Fruit fly (Drosophila melanogaster) whole organism, embryonic: ENCODE results near the gene CG2124.

Experiments
- Atf-2 ChIP-seq: fragments of 200-800 bp; sonication (Bioruptor generic); optimal IDR thresholded peaks from 2 replicates; lab custom pipeline; 2016; ENCODE audit warnings: missing biosample characterization, missing genetic modification characterization
- Atf3 ChIP-seq: fragments of 200-800 bp; sonication (Bioruptor generic); optimal IDR thresholded peaks from 3 replicates; lab custom pipeline; 2016; ENCODE audit warnings: missing biosample characterization, missing genetic modification characterization
- CG10209 ChIP-seq: fragments of 200-800 bp; sonication (Bioruptor generic); optimal IDR thresholded peaks from 3 replicates; lab custom pipeline; 2017; ENCODE audit warnings: missing biosample characterization, mild to moderate bottlenecking, missing genetic modification characterization, missing genetic modification reagents
- CG11093 ChIP-seq: fragments of 200-800 bp; sonication (Bioruptor generic); IDR thresholded peaks from 3 replicates; pipeline ENCODE4 v1.3.6; 2022; ENCODE audit warnings: missing biosample characterization, missing genetic modification characterization
- CG11560 ChIP-seq: fragments of 200-800 bp; sonication (Bioruptor generic); IDR thresholded peaks from 3 replicates; pipeline ENCODE4 v1.3.6; 2022; ENCODE audit warnings: missing biosample characterization, missing genetic modification characterization
- CG13775 ChIP-seq: fragments of 200-800 bp; sonication (Bioruptor generic); optimal IDR thresholded peaks from 3 replicates; lab custom pipeline; 2017; ENCODE audit warnings: missing biosample characterization, mild to moderate bottlenecking, missing genetic modification characterization
- CG14441 ChIP-seq: fragments of 200-800 bp; sonication (Bioruptor generic); IDR thresholded peaks from 2 replicates; pipeline ENCODE4 v1.3.6; 2022; ENCODE audit warnings: missing biosample characterization, missing genetic modification characterization
- CG15696 ChIP-seq: fragments of 200-800 bp; sonication (Bioruptor generic); optimal IDR thresholded peaks from 2 replicates; lab custom pipeline; 2019; ENCODE audit warnings: missing biosample characterization, mild to moderate bottlenecking, missing genetic modification characterization, moderate library complexity
- CG1603 ChIP-seq: fragments of 200-800 bp; sonication (Bioruptor generic); optimal IDR thresholded peaks from 2 replicates; lab custom pipeline; 2019; ENCODE audit warnings: missing biosample characterization, mild to moderate bottlenecking, missing genetic modification characterization, moderate library complexity
- CG17802 ChIP-seq: fragments of 200-800 bp; sonication (Bioruptor generic); optimal IDR thresholded peaks from 2 replicates; lab custom pipeline; 2018; ENCODE audit warnings: missing biosample characterization, mild to moderate bottlenecking, missing genetic modification characterization, moderate library complexity
- CG2120 ChIP-seq: fragments of 200-800 bp; sonication (Bioruptor generic); optimal IDR thresholded peaks from 3 replicates; lab custom pipeline; 2016; ENCODE audit warnings: missing biosample characterization, missing genetic modification characterization
- CG2889 ChIP-seq: fragments of 200-800 bp; sonication (Bioruptor generic); IDR thresholded peaks from 3 replicates; pipeline ENCODE4 v1.3.6; 2022; ENCODE audit warnings: missing biosample characterization, missing genetic modification characterization
- CG6272 ChIP-seq: fragments of 200-800 bp; sonication (Bioruptor generic); IDR thresholded peaks from 2 replicates; pipeline ENCODE4 v1.3.6; 2022; ENCODE audit warnings: missing biosample characterization, missing genetic modification characterization
- CG8281 ChIP-seq: fragments of 200-800 bp; sonication (Bioruptor generic); optimal IDR thresholded peaks from 2 replicates; lab custom pipeline; 2018; ENCODE audit warnings: missing biosample characterization, mild to moderate bottlenecking, missing genetic modification characterization, moderate library complexity
- CG9609 ChIP-seq: fragments of 200-800 bp; sonication (Bioruptor generic); optimal IDR thresholded peaks from 3 replicates; lab custom pipeline; 2016; ENCODE audit warnings: missing biosample characterization, missing genetic modification characterization
- CG9797 ChIP-seq: fragments of 200-800 bp; sonication (Bioruptor generic); optimal IDR thresholded peaks from 3 replicates; lab custom pipeline; 2018; ENCODE audit warnings: missing biosample characterization, mild to moderate bottlenecking, missing genetic modification characterization
- CkIIα-i1 ChIP-seq: fragments of 200-800 bp; sonication (Bioruptor generic); IDR thresholded peaks from 2 replicates; pipeline ENCODE4 v1.3.6; 2022; ENCODE audit warnings: missing biosample characterization, missing genetic modification characterization
- Dbx ChIP-seq: fragments of 200-800 bp; sonication (Bioruptor generic); IDR thresholded peaks from 3 replicates; pipeline ENCODE4 v1.3.6; 2022; ENCODE audit warnings: missing biosample characterization, missing genetic modification characterization
- Doc3 ChIP-seq: fragments of 200-800 bp; sonication (Bioruptor generic); IDR thresholded peaks from 3 replicates; pipeline ENCODE4 v1.3.6; 2022; ENCODE audit warnings: missing biosample characterization, missing genetic modification characterization; ENCODE audit not compliant: partially characterized antibody
- Dref ChIP-seq: fragments of 200-800 bp; sonication (Bioruptor generic); IDR thresholded peaks from 2 replicates; pipeline ENCODE4 v1.3.6; 2022; ENCODE audit warnings: missing biosample characterization, missing genetic modification characterization
- Fer3 ChIP-seq: fragments of 200-800 bp; sonication (Bioruptor generic); optimal IDR thresholded peaks from 2 replicates; lab custom pipeline; 2018; ENCODE audit warnings: missing biosample characterization, mild to moderate bottlenecking, missing genetic modification characterization, moderate library complexity
- HLH3B ChIP-seq: fragments of 200-800 bp; sonication (Bioruptor generic); IDR thresholded peaks from 2 replicates; pipeline ENCODE4 v1.3.6; 2022; ENCODE audit warnings: missing biosample characterization, missing genetic modification characterization
- HLHmδ ChIP-seq: fragments of 200-800 bp; sonication (Bioruptor generic); optimal IDR thresholded peaks from 2 replicates; lab custom pipeline; 2018; ENCODE audit warnings: missing biosample characterization, mild to moderate bottlenecking, missing genetic modification characterization, moderate library complexity
- HmgD ChIP-seq: fragments of 200-800 bp; sonication (Bioruptor generic); optimal IDR thresholded peaks from 3 replicates; lab custom pipeline; 2016; ENCODE audit warnings: missing biosample characterization, missing genetic modification characterization
- Hr3 ChIP-seq: fragments of 200-800 bp; sonication (Bioruptor generic); optimal IDR thresholded peaks from 3 replicates; lab custom pipeline; 2016; ENCODE audit warnings: missing biosample characterization, missing genetic modification characterization
- Hr78 ChIP-seq, 2 experiments: fragments of 200-800 bp in 1 of 2; fragments of >200 bp in 1 of 2; sonication (Bioruptor generic) in 1 of 2; optimal IDR thresholded peaks; 2 replicates each; lab custom pipeline; 2017 to 2019; ENCODE audit warnings: missing biosample characterization in 2 of 2, missing genetic modification characterization in 2 of 2, mild to moderate bottlenecking in 1 of 2, moderate library complexity in 1 of 2
- NC2β ChIP-seq: fragments of 200-800 bp; sonication (Bioruptor generic); optimal IDR thresholded peaks from 2 replicates; lab custom pipeline; 2016; ENCODE audit warnings: missing biosample characterization, missing genetic modification characterization
- Nf-YB ChIP-seq: fragments of 200-800 bp; sonication (Bioruptor generic); optimal IDR thresholded peaks from 3 replicates; lab custom pipeline; 2019; ENCODE audit warnings: missing biosample characterization, mild to moderate bottlenecking, missing genetic modification characterization, moderate library complexity
- Optix ChIP-seq: fragments of 200-800 bp; sonication (Bioruptor generic); IDR thresholded peaks from 3 replicates; pipeline ENCODE4 v1.3.6; 2022; ENCODE audit warnings: missing biosample characterization, missing genetic modification characterization
- Rfx ChIP-seq: fragments of 200-800 bp; sonication (Bioruptor generic); IDR thresholded peaks from 2 replicates; pipeline ENCODE4 v1.3.6; 2022; ENCODE audit warnings: missing biosample characterization, missing genetic modification characterization
- aop ChIP-seq: fragments of 200-800 bp; sonication (Bioruptor generic); IDR thresholded peaks from 2 replicates; pipeline ENCODE4 v1.3.6; 2022; ENCODE audit warnings: missing biosample characterization, missing genetic modification characterization
- cad ChIP-seq: fragments of >200 bp; optimal IDR thresholded peaks from 2 replicates; lab custom pipeline; 2017; ENCODE audit warnings: missing biosample characterization, missing genetic modification characterization
- caup ChIP-seq: fragments of 200-800 bp; sonication (Bioruptor generic); optimal IDR thresholded peaks from 3 replicates; lab custom pipeline; 2017; ENCODE audit warnings: missing biosample characterization, mild to moderate bottlenecking, missing genetic modification characterization, moderate library complexity; ENCODE audit not compliant: severe bottlenecking
- cg ChIP-seq: fragments of 200-800 bp; sonication (Bioruptor generic); optimal IDR thresholded peaks from 3 replicates; lab custom pipeline; 2019; ENCODE audit warnings: missing biosample characterization, mild to moderate bottlenecking, missing genetic modification characterization, moderate library complexity
- emc ChIP-seq: fragments of 200-800 bp; sonication (Bioruptor generic); optimal IDR thresholded peaks from 2 replicates; lab custom pipeline; 2016; ENCODE audit warnings: missing biosample characterization, missing genetic modification characterization
- exex ChIP-seq: fragments of 200-800 bp; sonication (Bioruptor generic); optimal IDR thresholded peaks from 4 replicates; lab custom pipeline; 2018; ENCODE audit warnings: missing biosample characterization, mild to moderate bottlenecking, missing genetic modification characterization, moderate library complexity
- fd3F ChIP-seq: fragments of 200-800 bp; sonication (Bioruptor generic); optimal IDR thresholded peaks from 2 replicates; lab custom pipeline; 2018; ENCODE audit warnings: missing biosample characterization, mild to moderate bottlenecking, missing genetic modification characterization, moderate library complexity
- knrl ChIP-seq: fragments of 200-800 bp; sonication (Bioruptor generic); IDR thresholded peaks from 3 replicates; pipeline ENCODE4 v1.3.6; 2022; ENCODE audit warnings: missing biosample characterization, missing genetic modification characterization; ENCODE audit not compliant: partially characterized antibody
- lab ChIP-seq: fragments of 200-800 bp; sonication (Bioruptor generic); optimal IDR thresholded peaks from 3 replicates; lab custom pipeline; 2017; ENCODE audit warnings: missing biosample characterization, missing genetic modification characterization, mild to moderate bottlenecking, moderate library complexity, missing genetic modification reagents
- nom ChIP-seq: fragments of 200-800 bp; sonication (Bioruptor generic); optimal IDR thresholded peaks from 2 replicates; lab custom pipeline; 2017; ENCODE audit warnings: missing biosample characterization, missing genetic modification characterization, mild to moderate bottlenecking, moderate library complexity, missing genetic modification reagents
- pan ChIP-seq, 4 experiments: fragments of >200 bp in 3 of 4; fragments of 200-800 bp in 1 of 4; sonication (Bioruptor generic) in 1 of 4; optimal IDR thresholded peaks in 3 of 4; IDR thresholded peaks in 1 of 4; 2 replicates each; pipeline versions ENCODE4 v1.3.6 to Lab custom; 2017 to 2022; ENCODE audit warnings: missing biosample characterization in 2 of 4, missing genetic modification characterization in 2 of 4, mixed read lengths in 1 of 4
- prd ChIP-seq, 3 experiments: fragments of >200 bp in 2 of 3; fragments of 200-800 bp in 1 of 3; sonication (Bioruptor generic) in 1 of 3; optimal IDR thresholded peaks in 2 of 3; IDR thresholded peaks in 1 of 3; 2 replicates in 2 of 3; 3 replicates in 1 of 3; pipeline versions ENCODE4 v1.3.6 to Lab custom; 2017 to 2022; ENCODE audit warnings: missing biosample characterization in 1 of 3, missing genetic modification characterization in 1 of 3
- ro ChIP-seq: fragments of 200-800 bp; sonication (Bioruptor generic); IDR thresholded peaks from 2 replicates; pipeline ENCODE4 v1.3.6; 2022; ENCODE audit warnings: missing biosample characterization, missing genetic modification characterization
- scrt ChIP-seq: fragments of 200-800 bp; sonication (Bioruptor generic); optimal IDR thresholded peaks from 2 replicates; lab custom pipeline; 2018; ENCODE audit warnings: missing biosample characterization, mild to moderate bottlenecking, missing genetic modification characterization, moderate library complexity
- stc ChIP-seq: fragments of 200-800 bp; sonication (Bioruptor generic); IDR thresholded peaks from 2 replicates; pipeline ENCODE4 v1.3.6; 2022; ENCODE audit warnings: missing biosample characterization, missing genetic modification characterization
- zen2 ChIP-seq: fragments of 200-800 bp; sonication (Bioruptor generic); IDR thresholded peaks from 3 replicates; pipeline ENCODE4 v1.3.6; 2022; ENCODE audit warnings: missing biosample characterization, missing genetic modification characterization; ENCODE audit not compliant: partially characterized antibody

CG2124 gene

DNA sequence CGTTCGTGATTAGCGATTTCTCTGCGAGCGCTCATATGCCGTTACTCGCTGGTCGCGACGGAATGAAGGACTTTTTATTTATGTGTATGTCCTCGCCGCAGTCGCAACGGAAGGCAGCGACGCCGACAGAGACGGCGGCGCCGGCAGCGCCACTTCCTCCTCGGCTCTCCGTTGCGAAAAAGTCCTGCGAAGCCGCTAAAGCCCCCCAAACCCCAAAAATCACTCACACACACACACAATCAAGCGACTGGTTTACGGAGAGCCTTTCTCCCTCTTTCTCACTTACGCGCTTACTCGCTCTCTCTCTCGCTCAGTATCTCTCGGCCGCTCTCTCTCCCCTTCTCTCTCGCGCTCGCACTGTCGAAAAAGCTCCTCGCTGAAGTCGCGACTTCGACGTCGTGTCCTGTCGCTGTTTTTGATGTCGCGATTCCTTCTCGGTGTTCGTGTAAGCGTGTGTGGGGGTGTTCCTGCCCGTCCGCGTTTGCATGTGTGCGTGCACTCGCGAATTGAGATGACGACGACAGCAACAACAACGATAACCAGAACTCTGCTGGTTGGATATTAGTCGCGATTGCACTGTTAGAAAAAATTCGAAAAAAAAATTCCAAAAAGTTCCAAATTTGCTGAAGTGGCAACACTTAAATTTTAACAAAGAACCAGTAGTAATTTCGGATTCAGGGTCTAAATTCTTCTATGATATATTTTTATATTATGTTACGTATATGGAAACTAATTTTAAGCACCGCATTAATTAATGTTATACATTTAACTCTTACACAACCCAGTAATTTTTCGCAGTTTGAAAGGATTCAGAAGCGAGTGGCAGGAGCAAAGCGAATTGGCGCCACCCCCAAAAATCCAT, 24.5 kb downstream of the CG2124 start, which contains the start of gene CG43347 (continued):
- TF ChIP-seq NC2β (no peak), cg (GFP tag; lab: Kevin White, UChicago) (peak; percentile 41), CG6272 (GFP tag; lab: Robert Waterston, UW) (0 out of 2 replicates have a peak, but pooled peaks have one; percentile 35), scrt (GFP tag; lab: Kevin White, UChicago) (peak; percentile 73), Dref (GFP tag; lab: Robert Waterston, UW) (no peak), Fer3 (tag; lab: Kevin White, UChicago) (peak; percentile 76), CG17802 (tag; lab: Kevin White, UChicago) (no peak), aop (GFP tag; lab: Robert Waterston, UW) (no peak), ro (no peak), cad (GFP tag; lab: Kevin White, UChicago) (no peak), pan (optimal IDR thresholded peaks at IDR 0.05; lab: Kevin White, UChicago) (no peak), pan (GFP tag; optimal IDR thresholded peaks at IDR 0.05 in 1 of 2, IDR thresholded peaks at IDR 0.05 in 1 of 2) (peak in 1 of 2 experiments; percentile 70), Hr3 (peak; percentile 44), HLHmδ (GFP tag; lab: Kevin White, UChicago) (no peak), caup (GFP tag; lab: Kevin White, UChicago) (peak; percentile 79), Atf3 (no peak), CG9609 (no peak), Dbx (peak; percentile 59; the same call in 2 of the 3 replicates), exex (tag; lab: Kevin White, UChicago) (peak; percentile 40), lab (peak; percentile 86), zen2 (GFP tag; lab: Robert Waterston, UW) (no peak), Atf-2 (no peak), knrl (GFP tag; lab: Robert Waterston, UW) (no peak), Doc3 (GFP tag; lab: Robert Waterston, UW) (no peak), Nf-YB (GFP tag; lab: Kevin White, UChicago) (peak; percentile 29), CG2889 (GFP tag; lab: Robert Waterston, UW) (no peak), CG11093 (GFP tag; lab: Robert Waterston, UW) (0 out of 3 replicates have a peak, but pooled peaks have one; percentile 27), CG15696 (tag; lab: Kevin White, UChicago) (peak; percentile 11), CG8281 (tag; lab: Kevin White, UChicago) (peak; percentile 19), prd (optimal IDR thresholded peaks at IDR 0.05; lab: Kevin White, UChicago) (no peak), prd (GFP tag; IDR thresholded peaks at IDR 0.05; lab: Robert Waterston, UW) (peak; percentile 63; the same call in 2 of the 3 replicates), Rfx (peak; percentile 57), CG11560 (tag; lab: Robert Waterston, UW) (peak; percentile 39; the same call in 1 of the 3 replicates), nom (GFP tag; lab: Kevin White, UChicago) (peak; percentile 5), CG2120 (GFP tag; lab: Kevin White, UChicago) (peak; percentile 76), CkIIα-i1 (GFP tag; lab: Robert Waterston, UW) (no peak), CG9797 (GFP tag; lab: Kevin White, UChicago) (no peak), HmgD (no peak), fd3F (GFP tag; lab: Kevin White, UChicago) (peak; percentile 52), HLH3B (GFP tag; lab: Robert Waterston, UW) (peak; percentile 52), CG13775 (GFP tag; lab: Kevin White, UChicago) (peak; percentile 59), Hr78 (GFP tag; optimal IDR thresholded peaks at IDR 0.05; lab: Kevin White, UChicago) (peak in 1 of 2 experiments; percentile 21), CG14441 (GFP tag; lab: Robert Waterston, UW) (peak; percentile 41; the same call in 1 of the 2 replicates), CG1603 (tag; lab: Kevin White, UChicago) (peak; percentile 10), Optix (GFP tag; lab: Robert Waterston, UW) (no peak), emc (GFP tag; lab: Kevin White, UChicago) (no peak), stc (GFP tag; lab: Robert Waterston, UW) (peak; percentile 61), CG10209 (GFP tag; lab: Kevin White, UChicago) (peak; percentile 70)
